Fruit fly (Drosophila melanogaster) whole organism, wandering third instar larva: ENCODE data around the gene Pgant4.

Experiments used
- Abd-B ChIP-seq: fragments of >200 bp; optimal IDR thresholded peaks from 2 replicates; lab custom pipeline; 2017; ENCODE audit warnings: missing biosample characterization, missing genetic modification characterization
- CG9705 ChIP-seq: fragments of 200-800 bp; sonication (Bioruptor generic); optimal IDR thresholded peaks from 2 replicates; lab custom pipeline; 2018; ENCODE audit warnings: missing biosample characterization, mild to moderate bottlenecking, missing genetic modification characterization
- Dfd ChIP-seq: fragments of >200 bp; optimal IDR thresholded peaks from 2 replicates; lab custom pipeline; 2017; ENCODE audit warnings: missing biosample characterization, missing genetic modification characterization
- HLH106 ChIP-seq: fragments of 200-800 bp; optimal IDR thresholded peaks from 3 replicates; lab custom pipeline; 2019; ENCODE audit warnings: missing biosample characterization, mild to moderate bottlenecking, missing genetic modification characterization, moderate library complexity
- Jra ChIP-seq: sonication (Bioruptor generic); optimal IDR thresholded peaks from 2 replicates; lab custom pipeline; 2016; ENCODE audit warnings: missing biosample characterization, missing genetic modification characterization
- Sp1 ChIP-seq: fragments of 200-800 bp; sonication (Bioruptor generic); optimal IDR thresholded peaks from 3 replicates; lab custom pipeline; 2019; ENCODE audit warnings: missing biosample characterization, mild to moderate bottlenecking, missing genetic modification characterization, moderate library complexity
- ey ChIP-seq: fragments of 200-800 bp; sonication (Bioruptor generic); optimal IDR thresholded peaks from 2 replicates; lab custom pipeline; 2016; ENCODE audit warnings: missing biosample characterization, missing genetic modification characterization
- fru ChIP-seq: fragments of 200-800 bp; sonication (Bioruptor generic); optimal IDR thresholded peaks from 3 replicates; lab custom pipeline; 2016; ENCODE audit warnings: missing biosample characterization, mild to moderate bottlenecking, missing genetic modification characterization
- lola ChIP-seq: fragments of >200 bp; optimal IDR thresholded peaks from 2 replicates; lab custom pipeline; 2017; ENCODE audit warnings: missing biosample characterization, missing genetic modification characterization
- pan ChIP-seq: fragments of >200 bp; optimal IDR thresholded peaks from 2 replicates; lab custom pipeline; 2017
- psq ChIP-seq: fragments of 200-800 bp; sonication (Bioruptor generic); optimal IDR thresholded peaks from 3 replicates; lab custom pipeline; 2017; ENCODE audit warnings: missing biosample characterization, mild to moderate bottlenecking, missing genetic modification characterization, moderate library complexity
- sage ChIP-seq: fragments of 200-800 bp; sonication (Bioruptor generic); optimal IDR thresholded peaks from 2 replicates; lab custom pipeline; 2016; ENCODE audit warnings: missing biosample characterization, mild to moderate bottlenecking, missing genetic modification characterization

DNA sequence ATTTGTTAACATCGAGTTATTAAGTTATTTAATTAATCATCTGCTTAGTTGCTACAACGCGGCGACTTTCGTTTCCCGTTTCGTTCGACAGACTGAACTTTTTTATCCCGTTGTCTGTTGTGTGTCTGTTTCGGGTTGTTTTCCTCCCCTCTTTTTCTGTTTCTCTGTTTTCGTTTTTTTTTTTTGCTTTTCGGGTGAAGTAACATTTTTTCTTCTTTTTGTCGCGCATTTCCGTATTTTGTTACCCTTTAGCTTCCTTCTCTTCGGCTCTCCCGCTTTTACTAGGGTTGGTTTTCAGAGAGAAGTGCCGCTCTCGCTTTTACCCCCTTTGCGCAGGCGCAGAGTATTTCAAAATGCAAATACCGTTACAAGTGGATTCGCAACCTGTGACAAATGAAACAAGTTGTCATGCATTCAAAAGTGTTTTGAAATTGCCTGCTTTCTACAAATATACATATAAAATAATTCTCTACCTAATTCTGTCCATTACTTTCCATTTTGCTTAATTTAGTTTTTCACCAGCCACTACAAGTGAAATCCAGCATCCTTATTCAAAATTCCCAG, 45.7 kb upstream of the Pgant4 start, which contains the start of gene Pgant2:
- TF ChIP-seq Dfd (GFP tag; lab: Kevin White, UChicago) = no peak
- no peak for TF ChIP-seq CG9705 (GFP tag; lab: Kevin White, UChicago)
- no peak for TF ChIP-seq Sp1
- no peak for TF ChIP-seq Abd-B
- no peak for TF ChIP-seq fru
- no peak for TF ChIP-seq lola (GFP tag; lab: Kevin White, UChicago)
- no peak for TF ChIP-seq HLH106 (tag; lab: Kevin White, UChicago)
- peak; percentile 8 for TF ChIP-seq psq
- TF ChIP-seq pan (lab: Kevin White, UChicago) = no peak
- no peak for TF ChIP-seq Jra (GFP tag; lab: Kevin White, UChicago)
- no peak for TF ChIP-seq sage (GFP tag; lab: Kevin White, UChicago)
- TF ChIP-seq ey (GFP tag; lab: Kevin White, UChicago) = no peak
